Worm (Caenorhabditis elegans): ENCODE measurements around the gene fln-2.

fln-2 gene

DNA sequence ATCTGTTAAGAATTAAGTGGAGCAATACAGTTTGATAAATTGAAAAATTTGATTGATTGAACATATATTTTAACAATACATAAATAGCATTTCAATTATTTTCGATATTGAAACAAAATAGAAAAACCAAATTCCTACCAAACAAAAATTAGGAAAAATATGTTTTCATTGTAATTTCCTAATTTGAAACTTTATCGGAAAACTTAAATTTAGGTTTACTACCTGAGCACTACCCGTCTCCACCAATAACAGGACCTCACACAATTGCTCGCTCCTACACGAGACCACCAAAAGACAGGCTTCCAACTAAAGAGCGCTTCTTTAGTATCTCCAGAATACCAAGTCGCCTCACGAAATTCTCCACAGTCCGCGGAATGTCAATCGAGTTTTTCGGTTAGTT lies 79.3 kb downstream of the fln-2 start:
- no peak for TF ChIP-seq pes-1 (GFP tag; IDR thresholded peaks at IDR 0.05)
- TF ChIP-seq scrt-1 (GFP tag; IDR thresholded peaks at IDR 0.05), result no peak
- TF ChIP-seq hnd-1 (tag; optimal IDR thresholded peaks at IDR 0.05), result no peak

All from whole organism, early embryonic.